Fruit fly (Drosophila melanogaster) whole organism, embryonic: ENCODE data around the gene CG5021.

Source experiments
- Antp ChIP-seq: fragments of 200-800 bp; sonication (Bioruptor generic); optimal IDR thresholded peaks from 3 replicates; lab custom pipeline; 2016; ENCODE audit warnings: missing biosample characterization, missing genetic modification characterization
- Asciz ChIP-seq: fragments of 200-800 bp; sonication (Bioruptor generic); optimal IDR thresholded peaks from 2 replicates; lab custom pipeline; 2017; ENCODE audit warnings: missing biosample characterization, mild to moderate bottlenecking, missing genetic modification characterization, missing genetic modification reagents
- Blimp-1 ChIP-seq: fragments of 200-800 bp; sonication (Bioruptor generic); optimal IDR thresholded peaks from 3 replicates; lab custom pipeline; 2018; ENCODE audit warnings: missing biosample characterization, missing genetic modification characterization, mild to moderate bottlenecking, moderate library complexity, missing genetic modification reagents
- CG10147 ChIP-seq: fragments of 200-800 bp; sonication (Bioruptor generic); optimal IDR thresholded peaks from 2 replicates; lab custom pipeline; 2019; ENCODE audit warnings: missing biosample characterization, mild to moderate bottlenecking, missing genetic modification characterization, moderate library complexity
- CG1024 ChIP-seq: fragments of 200-800 bp; sonication (Bioruptor generic); IDR thresholded peaks from 2 replicates; pipeline ENCODE4 v1.3.6; 2022; ENCODE audit warnings: missing biosample characterization, missing genetic modification characterization
- CG11560 ChIP-seq: fragments of 200-800 bp; sonication (Bioruptor generic); IDR thresholded peaks from 3 replicates; pipeline ENCODE4 v1.3.6; 2022; ENCODE audit warnings: missing biosample characterization, missing genetic modification characterization
- CG11695 ChIP-seq: fragments of 200-800 bp; sonication (Bioruptor generic); IDR thresholded peaks from 3 replicates; pipeline ENCODE4 v1.3.6; 2022; ENCODE audit warnings: missing biosample characterization, missing genetic modification characterization
- CG1647 ChIP-seq: fragments of 200-800 bp; sonication (Bioruptor generic); optimal IDR thresholded peaks from 3 replicates; lab custom pipeline; 2016; ENCODE audit warnings: missing biosample characterization, missing genetic modification characterization
- CG17328 ChIP-seq: fragments of 200-800 bp; sonication (Bioruptor generic); IDR thresholded peaks from 2 replicates; pipeline ENCODE4 v1.3.6; 2022; ENCODE audit warnings: missing biosample characterization, missing genetic modification characterization
- CG17612 ChIP-seq: fragments of 200-800 bp; sonication (Bioruptor generic); IDR thresholded peaks from 2 replicates; pipeline ENCODE4 v1.3.6; 2022; ENCODE audit warnings: missing biosample characterization, missing genetic modification characterization
- CG17829 ChIP-seq: fragments of 200-800 bp; optimal IDR thresholded peaks from 2 replicates; lab custom pipeline; 2019; ENCODE audit warnings: missing biosample characterization, mild to moderate bottlenecking, missing genetic modification characterization, moderate library complexity
- CG2202 ChIP-seq: fragments of 200-800 bp; sonication (Bioruptor generic); optimal IDR thresholded peaks from 2 replicates; lab custom pipeline; 2018; ENCODE audit warnings: missing biosample characterization, mild to moderate bottlenecking, missing genetic modification characterization
- CG3065 ChIP-seq: fragments of 200-800 bp; sonication (Bioruptor generic); optimal IDR thresholded peaks from 2 replicates; lab custom pipeline; 2016; ENCODE audit warnings: missing biosample characterization, missing genetic modification characterization
- CG32772 ChIP-seq: fragments of 200-800 bp; sonication (Bioruptor generic); IDR thresholded peaks from 2 replicates; pipeline ENCODE4 v1.3.6; 2022; ENCODE audit warnings: missing biosample characterization, missing genetic modification characterization
- CG4854 ChIP-seq: fragments of 200-800 bp; sonication (Bioruptor generic); optimal IDR thresholded peaks from 2 replicates; lab custom pipeline; 2016; ENCODE audit warnings: missing biosample characterization, missing genetic modification characterization, inconsistent platforms
- CG6175 ChIP-seq: fragments of 200-800 bp; sonication (Bioruptor generic); IDR thresholded peaks from 3 replicates; pipeline ENCODE4 v1.3.6; 2022; ENCODE audit warnings: missing biosample characterization, missing genetic modification characterization
- CG6689 ChIP-seq: fragments of 200-800 bp; sonication (Bioruptor generic); IDR thresholded peaks from 2 replicates; pipeline ENCODE4 v1.3.6; 2022; ENCODE audit warnings: missing biosample characterization, missing genetic modification characterization
- CG7839 ChIP-seq: fragments of 200-800 bp; sonication (Bioruptor generic); optimal IDR thresholded peaks from 3 replicates; lab custom pipeline; 2018; ENCODE audit warnings: missing biosample characterization, mild to moderate bottlenecking, missing genetic modification characterization, moderate library complexity
- CG8924 ChIP-seq: fragments of 200-800 bp; optimal IDR thresholded peaks from 3 replicates; lab custom pipeline; 2019; ENCODE audit warnings: missing biosample characterization, mild to moderate bottlenecking, missing genetic modification characterization, moderate library complexity
- CG9215 ChIP-seq: fragments of 200-800 bp; sonication (Bioruptor generic); IDR thresholded peaks from 2 replicates; pipeline ENCODE4 v1.3.6; 2022; ENCODE audit warnings: missing biosample characterization, missing genetic modification characterization
- CG9876 ChIP-seq: fragments of 200-800 bp; sonication (Bioruptor generic); optimal IDR thresholded peaks from 2 replicates; lab custom pipeline; 2016; ENCODE audit warnings: missing biosample characterization, missing genetic modification characterization
- CkIIα-i1 ChIP-seq: fragments of 200-800 bp; sonication (Bioruptor generic); IDR thresholded peaks from 2 replicates; pipeline ENCODE4 v1.3.6; 2022; ENCODE audit warnings: missing biosample characterization, missing genetic modification characterization
- Fer1 ChIP-seq: fragments of 200-800 bp; sonication (Bioruptor generic); optimal IDR thresholded peaks from 2 replicates; lab custom pipeline; 2017; ENCODE audit warnings: missing biosample characterization, mild to moderate bottlenecking, missing genetic modification characterization
- Fer3 ChIP-seq: fragments of 200-800 bp; sonication (Bioruptor generic); optimal IDR thresholded peaks from 2 replicates; lab custom pipeline; 2018; ENCODE audit warnings: missing biosample characterization, mild to moderate bottlenecking, missing genetic modification characterization, moderate library complexity
- Hey ChIP-seq: fragments of 200-800 bp; sonication (Bioruptor generic); optimal IDR thresholded peaks from 3 replicates; lab custom pipeline; 2018; ENCODE audit warnings: missing biosample characterization, mild to moderate bottlenecking, missing genetic modification characterization
- HmgD ChIP-seq: fragments of 200-800 bp; sonication (Bioruptor generic); optimal IDR thresholded peaks from 3 replicates; lab custom pipeline; 2016; ENCODE audit warnings: missing biosample characterization, missing genetic modification characterization
- Meics ChIP-seq: fragments of 200-800 bp; sonication (Bioruptor generic); optimal IDR thresholded peaks from 2 replicates; lab custom pipeline; 2017; ENCODE audit warnings: missing biosample characterization, mild to moderate bottlenecking, missing genetic modification characterization
- Vsx1 ChIP-seq: fragments of 200-800 bp; sonication (Bioruptor generic); optimal IDR thresholded peaks from 2 replicates; lab custom pipeline; 2017; ENCODE audit warnings: missing biosample characterization, mild to moderate bottlenecking, missing genetic modification characterization, missing genetic modification reagents
- ash1 ChIP-seq: fragments of 200-800 bp; sonication (Bioruptor generic); optimal IDR thresholded peaks from 2 replicates; lab custom pipeline; 2018; ENCODE audit warnings: missing biosample characterization, mild to moderate bottlenecking, missing genetic modification characterization
- ci ChIP-seq: fragments of 200-800 bp; sonication (Bioruptor generic); IDR thresholded peaks from 3 replicates; pipeline ENCODE4 v1.3.6; 2022; ENCODE audit warnings: missing biosample characterization, missing genetic modification characterization
- da ChIP-seq: fragments of 200-800 bp; sonication (Bioruptor generic); optimal IDR thresholded peaks from 2 replicates; lab custom pipeline; 2016; ENCODE audit warnings: missing biosample characterization, missing genetic modification characterization
- dati ChIP-seq: fragments of 200-800 bp; sonication (Bioruptor generic); IDR thresholded peaks from 2 replicates; pipeline ENCODE4 v1.3.6; 2022; ENCODE audit warnings: missing biosample characterization, missing genetic modification characterization
- dmrt99B ChIP-seq: fragments of 200-800 bp; sonication (Bioruptor generic); optimal IDR thresholded peaks from 2 replicates; lab custom pipeline; 2018; ENCODE audit warnings: missing biosample characterization, mild to moderate bottlenecking, missing genetic modification characterization, moderate library complexity
- fd102C ChIP-seq: fragments of 200-800 bp; sonication (Bioruptor generic); optimal IDR thresholded peaks from 2 replicates; lab custom pipeline; 2018; ENCODE audit warnings: missing biosample characterization, mild to moderate bottlenecking, missing genetic modification characterization, moderate library complexity
- fd3F ChIP-seq: fragments of 200-800 bp; sonication (Bioruptor generic); optimal IDR thresholded peaks from 2 replicates; lab custom pipeline; 2018; ENCODE audit warnings: missing biosample characterization, mild to moderate bottlenecking, missing genetic modification characterization, moderate library complexity
- grn ChIP-seq: fragments of 200-800 bp; sonication (Bioruptor generic); optimal IDR thresholded peaks from 3 replicates; lab custom pipeline; 2017; ENCODE audit warnings: missing biosample characterization, missing genetic modification characterization
- gsb-n ChIP-seq: fragments of 200-800 bp; sonication (Bioruptor generic); optimal IDR thresholded peaks from 3 replicates; lab custom pipeline; 2018; ENCODE audit warnings: missing biosample characterization, mild to moderate bottlenecking, missing genetic modification characterization
- ind ChIP-seq: fragments of 200-800 bp; sonication (Bioruptor generic); optimal IDR thresholded peaks from 3 replicates; lab custom pipeline; 2016; ENCODE audit warnings: missing biosample characterization, missing genetic modification characterization
- kay ChIP-seq: fragments of 200-800 bp; sonication (Bioruptor generic); optimal IDR thresholded peaks from 2 replicates; lab custom pipeline; 2016; ENCODE audit warnings: missing biosample characterization, missing genetic modification characterization
- maf-S ChIP-seq: fragments of 200-800 bp; sonication (Bioruptor generic); optimal IDR thresholded peaks from 2 replicates; lab custom pipeline; 2016; ENCODE audit warnings: missing biosample characterization, missing genetic modification characterization
- nerfin-1 ChIP-seq: fragments of 200-800 bp; sonication (Bioruptor generic); optimal IDR thresholded peaks from 3 replicates; lab custom pipeline; 2019; ENCODE audit warnings: missing biosample characterization, mild to moderate bottlenecking, missing genetic modification characterization, moderate library complexity
- odd ChIP-seq: fragments of 200-800 bp; sonication (Bioruptor generic); optimal IDR thresholded peaks from 2 replicates; lab custom pipeline; 2017; ENCODE audit warnings: missing biosample characterization, mild to moderate bottlenecking, missing genetic modification characterization
- pho ChIP-seq: fragments of 200-800 bp; sonication (Bioruptor generic); optimal IDR thresholded peaks from 2 replicates; lab custom pipeline; 2016; ENCODE audit warnings: missing biosample characterization, missing genetic modification characterization
- phol ChIP-seq: fragments of 200-800 bp; sonication (Bioruptor generic); optimal IDR thresholded peaks from 3 replicates; lab custom pipeline; 2018; ENCODE audit warnings: missing biosample characterization, mild to moderate bottlenecking, missing genetic modification characterization, moderate library complexity
- pita ChIP-seq: fragments of 200-800 bp; sonication (Bioruptor generic); optimal IDR thresholded peaks from 2 replicates; lab custom pipeline; 2017; ENCODE audit warnings: missing biosample characterization, mild to moderate bottlenecking, missing genetic modification characterization
- shn ChIP-seq: fragments of 200-800 bp; sonication (Bioruptor generic); optimal IDR thresholded peaks from 3 replicates; lab custom pipeline; 2016; ENCODE audit warnings: missing biosample characterization, missing genetic modification characterization
- sug ChIP-seq: fragments of 200-800 bp; optimal IDR thresholded peaks from 2 replicates; lab custom pipeline; 2019; ENCODE audit warnings: missing biosample characterization, mild to moderate bottlenecking, missing genetic modification characterization, moderate library complexity
- tin ChIP-seq: fragments of 200-800 bp; sonication (Bioruptor generic); optimal IDR thresholded peaks from 3 replicates; lab custom pipeline; 2016; ENCODE audit warnings: missing biosample characterization, missing genetic modification characterization
- unpg ChIP-seq: fragments of 200-800 bp; sonication (Bioruptor generic); optimal IDR thresholded peaks from 3 replicates; lab custom pipeline; 2018; ENCODE audit warnings: missing biosample characterization, mild to moderate bottlenecking, missing genetic modification characterization, moderate library complexity
- vfl ChIP-seq: fragments of 200-800 bp; sonication (Bioruptor generic); optimal IDR thresholded peaks from 2 replicates; lab custom pipeline; 2016; ENCODE audit warnings: missing biosample characterization, missing genetic modification characterization
- wor ChIP-seq: fragments of 200-800 bp; sonication (Bioruptor generic); IDR thresholded peaks from 2 replicates; pipeline ENCODE4 v1.3.6; 2022; ENCODE audit warnings: missing biosample characterization, missing genetic modification characterization
- zfh2 ChIP-seq: fragments of 200-800 bp; sonication (Bioruptor generic); optimal IDR thresholded peaks from 2 replicates; lab custom pipeline; 2016; ENCODE audit warnings: missing biosample characterization, missing genetic modification characterization

The CG5021 gene

dm6 chr3L:8954648-8955033 lies 12.0 kb upstream of the CG5021 start, which contains the start of gene GNBP3 (continued):
- 0 out of 2 replicates have a peak, but pooled peaks have one; percentile 25 for TF ChIP-seq CG1024 (GFP tag; lab: Robert Waterston, UW)
- no peak for TF ChIP-seq shn (GFP tag; lab: Kevin White, UChicago)
- peak; percentile 67 for TF ChIP-seq CG7839 (tag; lab: Kevin White, UChicago)
- TF ChIP-seq CG17328: peak; percentile 47; the same call in 1 of the 2 replicates
- TF ChIP-seq Meics: peak; percentile 83
- TF ChIP-seq CG10147: peak; percentile 87
- TF ChIP-seq Asciz: peak; percentile 42
- peak; percentile 88 for TF ChIP-seq Fer1 (GFP tag; lab: Kevin White, UChicago)
- no peak for TF ChIP-seq maf-S
- TF ChIP-seq CG1647 (GFP tag; lab: Kevin White, UChicago): peak; percentile 33
- TF ChIP-seq vfl (GFP tag; lab: Kevin White, UChicago): no peak
- no peak for TF ChIP-seq pita (GFP tag; lab: Kevin White, UChicago)
- TF ChIP-seq odd (GFP tag; lab: Kevin White, UChicago): no peak
- TF ChIP-seq CG2202: peak; percentile 45
- peak; percentile 39; the same call in 1 of the 3 replicates for TF ChIP-seq ci (GFP tag; lab: Robert Waterston, UW)
- no peak for TF ChIP-seq dati (GFP tag; lab: Robert Waterston, UW)
- peak; percentile 75 for TF ChIP-seq Blimp-1 (GFP tag; lab: Kevin White, UChicago)
- no peak for TF ChIP-seq pho
- TF ChIP-seq ash1: no peak
- no peak for TF ChIP-seq CG17612 (GFP tag; lab: Robert Waterston, UW)
- peak; percentile 41 for TF ChIP-seq Vsx1 (GFP tag; lab: Kevin White, UChicago)
- TF ChIP-seq CG11695 (GFP tag; lab: Robert Waterston, UW): peak; percentile 65; the same call in 2 of the 3 replicates
- peak; percentile 67 for TF ChIP-seq CG4854 (GFP tag; lab: Kevin White, UChicago)
- TF ChIP-seq fd102C (GFP tag; lab: Kevin White, UChicago): no peak
- TF ChIP-seq Fer3 (tag; lab: Kevin White, UChicago): peak; percentile 77
- TF ChIP-seq CG6175 (GFP tag; lab: Robert Waterston, UW): no peak
- TF ChIP-seq Antp: no peak
- no peak for TF ChIP-seq grn (GFP tag; lab: Kevin White, UChicago)
- TF ChIP-seq CG6689 (GFP tag; lab: Robert Waterston, UW): peak; percentile 53; the same call in 1 of the 2 replicates
- TF ChIP-seq nerfin-1 (tag; lab: Kevin White, UChicago): no peak
- peak; percentile 46 for TF ChIP-seq CG9215 (GFP tag; lab: Robert Waterston, UW)
- TF ChIP-seq HmgD (GFP tag; lab: Kevin White, UChicago): no peak
- no peak for TF ChIP-seq sug
- peak; percentile 35 for TF ChIP-seq gsb-n
- peak; percentile 59 for TF ChIP-seq unpg (GFP tag; lab: Kevin White, UChicago)
- no peak for TF ChIP-seq Hey
- peak; percentile 66 for TF ChIP-seq tin (GFP tag; lab: Kevin White, UChicago)
- TF ChIP-seq CG32772 (GFP tag; lab: Robert Waterston, UW): 0 out of 2 replicates have a peak, but pooled peaks have one; percentile 27
- no peak for TF ChIP-seq CG11560 (tag; lab: Robert Waterston, UW)
- peak; percentile 59 for TF ChIP-seq CG17829 (tag; lab: Kevin White, UChicago)
- no peak for TF ChIP-seq CkIIα-i1
- peak; percentile 39 for TF ChIP-seq phol (tag; lab: Kevin White, UChicago)
- no peak for TF ChIP-seq CG9876 (GFP tag; lab: Kevin White, UChicago)
- peak; percentile 36 for TF ChIP-seq CG8924 (tag; lab: Kevin White, UChicago)
- peak; percentile 19 for TF ChIP-seq zfh2 (GFP tag; lab: Kevin White, UChicago)
- peak; percentile 22 for TF ChIP-seq fd3F (GFP tag; lab: Kevin White, UChicago)
- TF ChIP-seq CG3065 (GFP tag; lab: Kevin White, UChicago): no peak
- no peak for TF ChIP-seq wor (GFP tag; lab: Robert Waterston, UW)
- TF ChIP-seq da (GFP tag; lab: Kevin White, UChicago): no peak
- peak; percentile 40 for TF ChIP-seq ind (GFP tag; lab: Kevin White, UChicago)
- TF ChIP-seq kay (GFP tag; lab: Kevin White, UChicago): peak; percentile 26
- peak; percentile 70 for TF ChIP-seq dmrt99B (tag; lab: Kevin White, UChicago)
